Worm (Caenorhabditis elegans): Measurements from ENCODE around the gene F37B4.15.

DNA sequence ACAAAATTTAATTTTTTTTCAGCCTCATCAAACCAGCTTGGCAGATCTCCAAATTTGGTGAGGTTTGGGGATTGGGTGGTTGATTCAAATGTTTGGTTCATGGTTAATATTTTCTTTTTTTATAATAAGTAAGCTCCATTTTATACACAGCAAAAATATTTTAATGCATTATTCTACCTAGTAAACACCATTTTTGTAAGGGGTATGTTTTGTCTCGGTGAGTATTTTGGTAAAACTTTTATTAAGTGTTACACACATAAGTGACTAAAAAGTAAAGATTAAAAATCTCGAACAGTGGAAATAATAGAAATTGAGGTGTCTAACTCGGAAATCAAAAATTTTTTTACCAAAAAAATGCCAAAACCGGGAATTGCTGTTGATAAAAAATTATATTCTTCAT lies 3.3 kb upstream of the F37B4.15 start, which contains the start of gene srw-4:
- no peak for TF ChIP-seq nhr-76 (tag; optimal IDR thresholded peaks at IDR 0.05)
- no peak for TF ChIP-seq gei-8 (GFP tag; optimal IDR thresholded peaks at IDR 0.05)
- no peak for TF ChIP-seq hlh-30 (tag; optimal IDR thresholded peaks at IDR 0.05; ENCODE audit: insufficient read depth)
